Fruit fly (Drosophila melanogaster): ENCODE data around the gene GAPcenA.

dm6 chr3L:8394132-8394531 is 47.8 kb downstream of the GAPcenA start:
- no peak for TF ChIP-seq CG6854 (GFP tag; optimal IDR thresholded peaks at IDR 0.05)
- TF ChIP-seq Ets21C (GFP tag; optimal IDR thresholded peaks at IDR 0.05) = no peak
- TF ChIP-seq dac (GFP tag; optimal IDR thresholded peaks at IDR 0.05) = no peak
- TF ChIP-seq Eip78C (GFP tag) = no peak
- no peak for TF ChIP-seq Hr38 (GFP tag; optimal IDR thresholded peaks at IDR 0.05)
- no peak for TF ChIP-seq Lpt (GFP tag; optimal IDR thresholded peaks at IDR 0.05)
- no peak for TF ChIP-seq Gug (GFP tag; IDR thresholded peaks at IDR 0.05)
- no peak for TF ChIP-seq CG3032 (tag; optimal IDR thresholded peaks at IDR 0.05)
- TF ChIP-seq topi (GFP tag; optimal IDR thresholded peaks at IDR 0.05) = no peak
- TF ChIP-seq CG10669 (GFP tag; optimal IDR thresholded peaks at IDR 0.05) = no peak
